Fruit fly (Drosophila melanogaster) whole organism, embryonic: Measurements from ENCODE around the gene corto.

Experiments used
- Asciz ChIP-seq: fragments of 200-800 bp; sonication (Bioruptor generic); optimal IDR thresholded peaks from 2 replicates; lab custom pipeline; 2017; ENCODE audit warnings: missing biosample characterization, mild to moderate bottlenecking, missing genetic modification characterization, missing genetic modification reagents
- Awh ChIP-seq: fragments of 200-800 bp; sonication (Bioruptor generic); IDR thresholded peaks from 2 replicates; pipeline ENCODE4, ENCODE4 v1.3.6; 2022; ENCODE audit warnings: missing biosample characterization, missing genetic modification characterization
- B-H1 ChIP-seq: fragments of 200-800 bp; sonication (Bioruptor generic); IDR thresholded peaks from 3 replicates; pipeline ENCODE4 v1.3.6; 2022; ENCODE audit warnings: missing biosample characterization, missing genetic modification characterization
- CG10543 ChIP-seq: fragments of 200-800 bp; sonication (Bioruptor generic); optimal IDR thresholded peaks from 3 replicates; lab custom pipeline; 2017; ENCODE audit warnings: missing biosample characterization, mild to moderate bottlenecking, missing genetic modification characterization, moderate library complexity
- CG11696 ChIP-seq: fragments of 200-800 bp; sonication (Bioruptor generic); IDR thresholded peaks from 2 replicates; pipeline ENCODE4 v1.3.6; 2022; ENCODE audit warnings: missing biosample characterization, missing genetic modification characterization
- CG12219 ChIP-seq: fragments of 200-800 bp; sonication (Bioruptor generic); optimal IDR thresholded peaks from 3 replicates; lab custom pipeline; 2018; ENCODE audit warnings: missing biosample characterization, mild to moderate bottlenecking, missing genetic modification characterization
- CG18599 ChIP-seq: fragments of 200-800 bp; sonication (Bioruptor generic); optimal IDR thresholded peaks from 3 replicates; lab custom pipeline; 2017; ENCODE audit warnings: missing biosample characterization, missing genetic modification characterization, mild to moderate bottlenecking, moderate library complexity, missing genetic modification reagents
- CG31388 ChIP-seq: fragments of 200-800 bp; sonication (Bioruptor generic); optimal IDR thresholded peaks from 2 replicates; lab custom pipeline; 2016; ENCODE audit warnings: missing biosample characterization, missing genetic modification characterization
- CG32532 ChIP-seq: fragments of 200-800 bp; sonication (Bioruptor generic); IDR thresholded peaks from 2 replicates; pipeline ENCODE4 v1.3.6; 2022; ENCODE audit warnings: missing biosample characterization, missing genetic modification characterization
- CG4360 ChIP-seq: fragments of 200-800 bp; sonication (Bioruptor generic); IDR thresholded peaks from 2 replicates; pipeline ENCODE4 v1.3.6; 2022; ENCODE audit warnings: missing biosample characterization, missing genetic modification characterization
- CG4404 ChIP-seq: fragments of 200-800 bp; sonication (Bioruptor generic); IDR thresholded peaks from 2 replicates; pipeline ENCODE4 v1.3.6; 2022; ENCODE audit warnings: missing biosample characterization, missing genetic modification characterization
- CG4854 ChIP-seq: fragments of 200-800 bp; sonication (Bioruptor generic); optimal IDR thresholded peaks from 2 replicates; lab custom pipeline; 2016; ENCODE audit warnings: missing biosample characterization, missing genetic modification characterization, inconsistent platforms
- CG5953 ChIP-seq: fragments of 200-800 bp; sonication (Bioruptor generic); IDR thresholded peaks from 2 replicates; pipeline ENCODE4 v1.3.6; 2022; ENCODE audit warnings: missing biosample characterization, missing genetic modification characterization
- CG6854 ChIP-seq: fragments of 200-800 bp; sonication (Bioruptor generic); optimal IDR thresholded peaks from 3 replicates; lab custom pipeline; 2017; ENCODE audit warnings: missing biosample characterization, mild to moderate bottlenecking, missing genetic modification characterization
- CG7357 ChIP-seq: fragments of 200-800 bp; sonication (Bioruptor generic); IDR thresholded peaks from 3 replicates; pipeline ENCODE4 v1.3.6; 2022; ENCODE audit warnings: missing biosample characterization, missing genetic modification characterization
- CG8765 ChIP-seq: fragments of 200-800 bp; sonication (Bioruptor generic); IDR thresholded peaks from 2 replicates; pipeline ENCODE4 v1.3.6; 2022; ENCODE audit warnings: missing biosample characterization, missing genetic modification characterization
- CG8944 ChIP-seq: fragments of 200-800 bp; sonication (Bioruptor generic); optimal IDR thresholded peaks from 3 replicates; lab custom pipeline; 2016; ENCODE audit warnings: missing biosample characterization, missing genetic modification characterization
- CG9215 ChIP-seq: fragments of 200-800 bp; sonication (Bioruptor generic); IDR thresholded peaks from 2 replicates; pipeline ENCODE4 v1.3.6; 2022; ENCODE audit warnings: missing biosample characterization, missing genetic modification characterization
- CG9609 ChIP-seq: fragments of 200-800 bp; sonication (Bioruptor generic); optimal IDR thresholded peaks from 3 replicates; lab custom pipeline; 2016; ENCODE audit warnings: missing biosample characterization, missing genetic modification characterization
- Deaf1 ChIP-seq: fragments of 200-800 bp; optimal IDR thresholded peaks from 3 replicates; lab custom pipeline; 2019; ENCODE audit warnings: missing biosample characterization, mild to moderate bottlenecking, missing genetic modification characterization, moderate library complexity
- Dll ChIP-seq: fragments of 200-800 bp; sonication (Bioruptor generic); IDR thresholded peaks from 4 replicates; pipeline ENCODE4 v1.3.6; 2022; ENCODE audit warnings: missing biosample characterization, missing genetic modification characterization; ENCODE audit not compliant: partially characterized antibody
- Doc2 ChIP-seq: fragments of 200-800 bp; sonication (Bioruptor generic); IDR thresholded peaks from 2 replicates; pipeline ENCODE4 v1.3.6; 2022; ENCODE audit warnings: missing biosample characterization, missing genetic modification characterization
- Fer1 ChIP-seq: fragments of 200-800 bp; sonication (Bioruptor generic); optimal IDR thresholded peaks from 2 replicates; lab custom pipeline; 2017; ENCODE audit warnings: missing biosample characterization, mild to moderate bottlenecking, missing genetic modification characterization
- Gsc ChIP-seq: fragments of 200-800 bp; sonication (Bioruptor generic); IDR thresholded peaks from 2 replicates; pipeline ENCODE4 v1.3.6; 2022; ENCODE audit warnings: missing biosample characterization, missing genetic modification characterization
- Hr51 ChIP-seq, 2 experiments: fragments of 200-800 bp; sonication (Bioruptor generic); optimal IDR thresholded peaks; 2 replicates in 1 of 2; 3 replicates in 1 of 2; lab custom pipeline; 2016 to 2018; ENCODE audit warnings: missing biosample characterization in 2 of 2, missing genetic modification characterization in 2 of 2, mild to moderate bottlenecking in 1 of 2, moderate library complexity in 1 of 2
- Jarid2 ChIP-seq: fragments of 200-800 bp; sonication (Bioruptor generic); optimal IDR thresholded peaks from 3 replicates; lab custom pipeline; 2017; ENCODE audit warnings: mild to moderate bottlenecking, missing biosample characterization, missing genetic modification reagents, missing genetic modification characterization
- Myb ChIP-seq: fragments of 200-800 bp; sonication (Bioruptor generic); optimal IDR thresholded peaks from 2 replicates; lab custom pipeline; 2016; ENCODE audit warnings: missing biosample characterization, missing genetic modification characterization
- NfI ChIP-seq: fragments of 200-800 bp; sonication (Bioruptor generic); optimal IDR thresholded peaks from 3 replicates; lab custom pipeline; 2018; ENCODE audit warnings: missing biosample characterization, mild to moderate bottlenecking, missing genetic modification characterization, moderate library complexity
- PHDP ChIP-seq: fragments of 200-800 bp; sonication (Bioruptor generic); optimal IDR thresholded peaks from 3 replicates; lab custom pipeline; 2018; ENCODE audit warnings: missing biosample characterization, mild to moderate bottlenecking, missing genetic modification characterization, moderate library complexity
- Trl ChIP-seq, 3 experiments: fragments of >200 bp in 2 of 3; fragments of 200-800 bp in 1 of 3; sonication (Bioruptor generic) in 1 of 3; optimal IDR thresholded peaks; 2 replicates in 1 of 3; 3 replicates in 2 of 3; lab custom pipeline; 2016 to 2017; ENCODE audit warnings: missing biosample characterization in 1 of 3, missing genetic modification characterization in 1 of 3
- aop ChIP-seq: fragments of 200-800 bp; sonication (Bioruptor generic); IDR thresholded peaks from 2 replicates; pipeline ENCODE4 v1.3.6; 2022; ENCODE audit warnings: missing biosample characterization, missing genetic modification characterization
- ash1 ChIP-seq: fragments of 200-800 bp; sonication (Bioruptor generic); optimal IDR thresholded peaks from 2 replicates; lab custom pipeline; 2018; ENCODE audit warnings: missing biosample characterization, mild to moderate bottlenecking, missing genetic modification characterization
- chinmo ChIP-seq: fragments of 200-800 bp; sonication (Bioruptor generic); IDR thresholded peaks from 4 replicates; pipeline ENCODE4 v1.3.6; 2022; ENCODE audit warnings: missing biosample characterization, missing genetic modification characterization; ENCODE audit not compliant: partially characterized antibody
- chm ChIP-seq: fragments of 200-800 bp; sonication (Bioruptor generic); IDR thresholded peaks from 2 replicates; pipeline ENCODE4 v1.3.6; 2022; ENCODE audit warnings: missing biosample characterization, missing genetic modification characterization
- chn ChIP-seq: fragments of 200-800 bp; sonication (Bioruptor generic); optimal IDR thresholded peaks from 2 replicates; lab custom pipeline; 2016; ENCODE audit warnings: missing biosample characterization, missing genetic modification characterization
- ci ChIP-seq: fragments of 200-800 bp; sonication (Bioruptor generic); IDR thresholded peaks from 3 replicates; pipeline ENCODE4 v1.3.6; 2022; ENCODE audit warnings: missing biosample characterization, missing genetic modification characterization
- crp ChIP-seq, 2 experiments: fragments of 200-800 bp; sonication (Bioruptor generic); optimal IDR thresholded peaks; 2 replicates in 1 of 2; 3 replicates in 1 of 2; lab custom pipeline; 2017; ENCODE audit warnings: missing biosample characterization in 2 of 2, missing genetic modification characterization in 2 of 2, mild to moderate bottlenecking in 1 of 2, moderate library complexity in 1 of 2
- fd64A ChIP-seq: fragments of 200-800 bp; sonication (Bioruptor generic); optimal IDR thresholded peaks from 3 replicates; lab custom pipeline; 2018; ENCODE audit warnings: missing biosample characterization, mild to moderate bottlenecking, missing genetic modification characterization
- gfzf ChIP-seq: fragments of 200-800 bp; sonication (Bioruptor generic); optimal IDR thresholded peaks from 2 replicates; lab custom pipeline; 2016; ENCODE audit warnings: missing biosample characterization, mild to moderate bottlenecking, missing genetic modification characterization, moderate library complexity
- gro ChIP-seq: fragments of 200-800 bp; sonication (Bioruptor generic); optimal IDR thresholded peaks from 2 replicates; lab custom pipeline; 2016; ENCODE audit warnings: missing biosample characterization, missing genetic modification characterization
- gsb ChIP-seq: fragments of 200-800 bp; sonication (Bioruptor generic); IDR thresholded peaks from 2 replicates; pipeline ENCODE4 v1.3.6; 2022; ENCODE audit warnings: missing biosample characterization, missing genetic modification characterization
- klu ChIP-seq: fragments of 200-800 bp; sonication (Bioruptor generic); IDR thresholded peaks from 2 replicates; pipeline ENCODE4 v1.3.6; 2022; ENCODE audit warnings: missing biosample characterization, missing genetic modification characterization
- lola ChIP-seq, 3 experiments: fragments of >200 bp in 2 of 3; fragments of 200-800 bp in 1 of 3; sonication (Bioruptor generic) in 1 of 3; optimal IDR thresholded peaks; 2 replicates each; lab custom pipeline; 2017 to 2019; ENCODE audit warnings: missing biosample characterization in 3 of 3, missing genetic modification characterization in 3 of 3, mild to moderate bottlenecking in 1 of 3, moderate library complexity in 1 of 3
- onecut ChIP-seq: fragments of 200-800 bp; sonication (Bioruptor generic); IDR thresholded peaks from 2 replicates; pipeline ENCODE4 v1.3.6; 2022; ENCODE audit warnings: missing biosample characterization, missing genetic modification characterization
- p53 ChIP-seq: fragments of 200-800 bp; sonication (Bioruptor generic); optimal IDR thresholded peaks from 2 replicates; lab custom pipeline; 2016; ENCODE audit warnings: missing biosample characterization, missing genetic modification characterization
- pb ChIP-seq: fragments of 200-800 bp; sonication (Bioruptor generic); optimal IDR thresholded peaks from 3 replicates; lab custom pipeline; 2016; ENCODE audit warnings: missing biosample characterization, missing genetic modification characterization
- run ChIP-seq: fragments of 200-800 bp; sonication (Bioruptor generic); optimal IDR thresholded peaks from 3 replicates; lab custom pipeline; 2018; ENCODE audit warnings: missing biosample characterization, mild to moderate bottlenecking, missing genetic modification characterization
- schlank ChIP-seq: fragments of 200-800 bp; sonication (Bioruptor generic); optimal IDR thresholded peaks from 2 replicates; lab custom pipeline; 2018; ENCODE audit warnings: missing biosample characterization, mild to moderate bottlenecking, missing genetic modification characterization
- seq ChIP-seq: fragments of 200-800 bp; sonication (Bioruptor generic); IDR thresholded peaks from 2 replicates; pipeline ENCODE4 v1.3.6; 2022; ENCODE audit warnings: missing biosample characterization, missing genetic modification characterization
- sima ChIP-seq: fragments of 200-800 bp; sonication (Bioruptor generic); optimal IDR thresholded peaks from 2 replicates; lab custom pipeline; 2016; ENCODE audit warnings: missing biosample characterization, missing genetic modification characterization
- ssp ChIP-seq: fragments of 200-800 bp; sonication (Bioruptor generic); IDR thresholded peaks from 2 replicates; pipeline ENCODE4 v1.3.6; 2022; ENCODE audit warnings: missing biosample characterization, missing genetic modification characterization

The corto gene

dm6 chr3R:5032359-5032758, 54.5 kb downstream of the corto start (continued):
- TF ChIP-seq CG9609 (GFP tag; lab: Kevin White, UChicago) = no peak
- 0 out of 4 replicates have a peak, but pooled peaks have one; percentile 16 for TF ChIP-seq Dll
- TF ChIP-seq onecut = peak; percentile 24; the same call in 1 of the 2 replicates
- TF ChIP-seq CG12219 (GFP tag; lab: Kevin White, UChicago) = no peak
- TF ChIP-seq Myb (GFP tag; lab: Kevin White, UChicago) = no peak
- no peak for TF ChIP-seq chn (GFP tag; lab: Kevin White, UChicago)
- TF ChIP-seq CG5953 = no peak
- no peak for TF ChIP-seq lola (GFP tag; optimal IDR thresholded peaks at IDR 0.05; lab: Kevin White, UChicago)
- no peak for TF ChIP-seq Trl (optimal IDR thresholded peaks at IDR 0.05; lab: Kevin White, UChicago)
- TF ChIP-seq Trl (GFP tag; optimal IDR thresholded peaks at IDR 0.05; lab: Kevin White, UChicago) = no peak
- TF ChIP-seq seq = 0 out of 2 replicates have a peak, but pooled peaks have one; percentile 28
- TF ChIP-seq CG31388 (GFP tag; lab: Kevin White, UChicago) = no peak
- TF ChIP-seq CG32532 (GFP tag; lab: Robert Waterston, UW) = peak; percentile 8; the same call in 1 of the 2 replicates
- TF ChIP-seq sima = no peak
- no peak for TF ChIP-seq p53 (GFP tag; lab: Kevin White, UChicago)
- TF ChIP-seq gfzf (GFP tag; lab: Kevin White, UChicago) = no peak
- TF ChIP-seq fd64A (GFP tag; lab: Kevin White, UChicago) = no peak
- TF ChIP-seq gsb (GFP tag; lab: Robert Waterston, UW) = peak; percentile 8; the same call in 1 of the 2 replicates
- TF ChIP-seq CG11696 = no peak
- 0 out of 2 replicates have a peak, but pooled peaks have one; percentile 13 for TF ChIP-seq ssp (GFP tag; lab: Robert Waterston, UW)
- no peak for TF ChIP-seq Deaf1
- no peak for TF ChIP-seq klu (GFP tag; lab: Robert Waterston, UW)
- no peak for TF ChIP-seq Doc2 (GFP tag; lab: Robert Waterston, UW)
- no peak for TF ChIP-seq pb (GFP tag; lab: Kevin White, UChicago)
- peak; percentile 62; the same call in 1 of the 2 replicates for TF ChIP-seq Awh (GFP tag; lab: Robert Waterston, UW)
- TF ChIP-seq Asciz = no peak
- no peak for TF ChIP-seq CG4360
- TF ChIP-seq PHDP (tag; lab: Kevin White, UChicago) = no peak
- TF ChIP-seq run (tag; lab: Kevin White, UChicago) = peak; percentile 1
- no peak for TF ChIP-seq aop
- no peak for TF ChIP-seq CG9215 (GFP tag; lab: Robert Waterston, UW)
- TF ChIP-seq ci (GFP tag; lab: Robert Waterston, UW) = no peak
- TF ChIP-seq chinmo (GFP tag; lab: Robert Waterston, UW) = 0 out of 4 replicates have a peak, but pooled peaks have one; percentile 16
- no peak for TF ChIP-seq CG8765 (GFP tag; lab: Robert Waterston, UW)
- TF ChIP-seq CG10543 = peak; percentile 56
- no peak for TF ChIP-seq Hr51 (GFP tag; optimal IDR thresholded peaks at IDR 0.05; lab: Kevin White, UChicago)
- peak; percentile 23 for TF ChIP-seq ash1 (GFP tag; lab: Kevin White, UChicago)
- peak; percentile 17 for TF ChIP-seq CG18599 (GFP tag; lab: Kevin White, UChicago)
- TF ChIP-seq schlank (tag; lab: Kevin White, UChicago) = no peak
- TF ChIP-seq gro (GFP tag; lab: Kevin White, UChicago) = no peak
- no peak for TF ChIP-seq crp (GFP tag; optimal IDR thresholded peaks at IDR 0.05; lab: Kevin White, UChicago)
- TF ChIP-seq Fer1 (GFP tag; lab: Kevin White, UChicago) = peak; percentile 25
- TF ChIP-seq CG8944 (GFP tag; lab: Kevin White, UChicago) = no peak
- TF ChIP-seq CG7357 = no peak
- TF ChIP-seq CG4404 (GFP tag; lab: Robert Waterston, UW) = no peak
- no peak for TF ChIP-seq CG4854 (GFP tag; lab: Kevin White, UChicago)
- TF ChIP-seq chm (GFP tag; lab: Robert Waterston, UW) = no peak; the same call in 1 of the 2 replicates
- no peak for TF ChIP-seq CG6854 (GFP tag; lab: Kevin White, UChicago)
- TF ChIP-seq B-H1 (GFP tag; lab: Robert Waterston, UW) = no peak
- TF ChIP-seq NfI = no peak
- peak; percentile 20 for TF ChIP-seq Jarid2 (GFP tag; lab: Kevin White, UChicago)
- TF ChIP-seq Gsc (GFP tag; lab: Robert Waterston, UW) = no peak
